Fruit fly (Drosophila melanogaster) whole organism, embryonic: ENCODE results near the gene CkIIbeta.

ENCODE experiments used
- Ada2b ChIP-seq: fragments of 200-800 bp; sonication (Bioruptor generic); IDR thresholded peaks from 2 replicates; pipeline ENCODE4 v1.3.6; 2022; ENCODE audit warnings: missing biosample characterization, missing genetic modification characterization
- BEAF-32 ChIP-seq: fragments of 200-800 bp; sonication (Bioruptor generic); optimal IDR thresholded peaks from 3 replicates; lab custom pipeline; 2017; ENCODE audit warnings: missing biosample characterization, missing genetic modification characterization, mild to moderate bottlenecking, moderate library complexity, missing genetic modification reagents
- BtbVII ChIP-seq: fragments of 200-800 bp; sonication (Bioruptor generic); optimal IDR thresholded peaks from 3 replicates; lab custom pipeline; 2017; ENCODE audit warnings: missing biosample characterization, mild to moderate bottlenecking, missing genetic modification characterization
- CG10147 ChIP-seq: fragments of 200-800 bp; sonication (Bioruptor generic); optimal IDR thresholded peaks from 2 replicates; lab custom pipeline; 2019; ENCODE audit warnings: missing biosample characterization, mild to moderate bottlenecking, missing genetic modification characterization, moderate library complexity
- CG10565 ChIP-seq: fragments of 200-800 bp; sonication (Bioruptor generic); optimal IDR thresholded peaks from 3 replicates; lab custom pipeline; 2016; ENCODE audit warnings: missing biosample characterization, mild to moderate bottlenecking, missing genetic modification characterization
- CG14014 ChIP-seq: fragments of 200-800 bp; sonication (Bioruptor generic); IDR thresholded peaks from 2 replicates; pipeline ENCODE4 v1.3.6; 2022; ENCODE audit warnings: missing biosample characterization, missing genetic modification characterization
- CG1529 ChIP-seq: fragments of 200-800 bp; sonication (Bioruptor generic); optimal IDR thresholded peaks from 3 replicates; lab custom pipeline; 2018; ENCODE audit warnings: missing biosample characterization, missing genetic modification characterization
- CG1602 ChIP-seq: fragments of 200-800 bp; sonication (Bioruptor generic); optimal IDR thresholded peaks from 3 replicates; lab custom pipeline; 2016; ENCODE audit warnings: missing biosample characterization, missing genetic modification characterization
- CG16813 ChIP-seq: fragments of 200-800 bp; sonication (Bioruptor generic); IDR thresholded peaks from 3 replicates; pipeline ENCODE4 v1.3.6; 2022; ENCODE audit warnings: missing biosample characterization, missing genetic modification characterization; ENCODE audit not compliant: partially characterized antibody
- CG17385 ChIP-seq: fragments of 200-800 bp; sonication (Bioruptor generic); optimal IDR thresholded peaks from 3 replicates; lab custom pipeline; 2018; ENCODE audit warnings: missing biosample characterization, mild to moderate bottlenecking, missing genetic modification characterization
- CG2129 ChIP-seq: fragments of 200-800 bp; sonication (Bioruptor generic); IDR thresholded peaks from 2 replicates; pipeline ENCODE4 v1.3.6; 2022; ENCODE audit warnings: missing biosample characterization, missing genetic modification characterization; ENCODE audit not compliant: partially characterized antibody
- CG2712 ChIP-seq: fragments of 200-800 bp; optimal IDR thresholded peaks from 3 replicates; lab custom pipeline; 2019; ENCODE audit warnings: missing biosample characterization, mild to moderate bottlenecking, missing genetic modification characterization, moderate library complexity
- CG30020 ChIP-seq: fragments of 200-800 bp; optimal IDR thresholded peaks from 2 replicates; lab custom pipeline; 2019; ENCODE audit warnings: missing biosample characterization, mild to moderate bottlenecking, missing genetic modification characterization, moderate library complexity
- CG4360 ChIP-seq: fragments of 200-800 bp; sonication (Bioruptor generic); IDR thresholded peaks from 2 replicates; pipeline ENCODE4 v1.3.6; 2022; ENCODE audit warnings: missing biosample characterization, missing genetic modification characterization
- CG4424 ChIP-seq: fragments of 200-800 bp; sonication (Bioruptor generic); optimal IDR thresholded peaks from 3 replicates; lab custom pipeline; 2016; ENCODE audit warnings: missing biosample characterization, missing genetic modification characterization
- CG7271 ChIP-seq: fragments of 200-800 bp; sonication (Bioruptor generic); optimal IDR thresholded peaks from 2 replicates; lab custom pipeline; 2018; ENCODE audit warnings: missing biosample characterization, mild to moderate bottlenecking, missing genetic modification characterization, moderate library complexity
- CG7987 ChIP-seq: fragments of 200-800 bp; sonication (Bioruptor generic); optimal IDR thresholded peaks from 2 replicates; lab custom pipeline; 2018; ENCODE audit warnings: missing biosample characterization, mild to moderate bottlenecking, missing genetic modification characterization, moderate library complexity
- CG8290 ChIP-seq, 3 experiments: fragments of 200-800 bp; sonication (Bioruptor generic); optimal IDR thresholded peaks; 2 replicates each; lab custom pipeline; 2016 to 2019; ENCODE audit warnings: missing biosample characterization in 3 of 3, missing genetic modification characterization in 3 of 3, mild to moderate bottlenecking in 2 of 3, moderate library complexity in 1 of 3
- CG9727 ChIP-seq: fragments of 200-800 bp; sonication (Bioruptor generic); optimal IDR thresholded peaks from 3 replicates; lab custom pipeline; 2017; ENCODE audit warnings: missing biosample characterization, mild to moderate bottlenecking, missing genetic modification characterization
- CkIIα-i1 ChIP-seq: fragments of 200-800 bp; sonication (Bioruptor generic); IDR thresholded peaks from 2 replicates; pipeline ENCODE4 v1.3.6; 2022; ENCODE audit warnings: missing biosample characterization, missing genetic modification characterization
- Dip2 ChIP-seq: fragments of 200-800 bp; sonication (Bioruptor generic); IDR thresholded peaks from 2 replicates; pipeline ENCODE4 v1.3.6; 2022; ENCODE audit warnings: missing biosample characterization, missing genetic modification characterization
- Dip3 ChIP-seq: fragments of 200-800 bp; sonication (Bioruptor generic); optimal IDR thresholded peaks from 3 replicates; lab custom pipeline; 2016; ENCODE audit warnings: missing biosample characterization, missing genetic modification characterization
- Fer3 ChIP-seq: fragments of 200-800 bp; sonication (Bioruptor generic); optimal IDR thresholded peaks from 2 replicates; lab custom pipeline; 2018; ENCODE audit warnings: missing biosample characterization, mild to moderate bottlenecking, missing genetic modification characterization, moderate library complexity
- HmgZ ChIP-seq: fragments of 200-800 bp; sonication (Bioruptor generic); optimal IDR thresholded peaks from 2 replicates; lab custom pipeline; 2018; ENCODE audit warnings: missing biosample characterization, mild to moderate bottlenecking, missing genetic modification characterization
- Hr3 ChIP-seq: fragments of 200-800 bp; sonication (Bioruptor generic); optimal IDR thresholded peaks from 3 replicates; lab custom pipeline; 2016; ENCODE audit warnings: missing biosample characterization, missing genetic modification characterization
- Jarid2 ChIP-seq: fragments of 200-800 bp; sonication (Bioruptor generic); optimal IDR thresholded peaks from 3 replicates; lab custom pipeline; 2017; ENCODE audit warnings: mild to moderate bottlenecking, missing biosample characterization, missing genetic modification reagents, missing genetic modification characterization
- MESR4 ChIP-seq: fragments of 200-800 bp; sonication (Bioruptor generic); optimal IDR thresholded peaks from 2 replicates; lab custom pipeline; 2018; ENCODE audit warnings: missing biosample characterization, mild to moderate bottlenecking, missing genetic modification characterization, moderate library complexity
- Nf-YA ChIP-seq: fragments of 200-800 bp; sonication (Bioruptor generic); IDR thresholded peaks from 2 replicates; pipeline ENCODE4 v1.3.6; 2022; ENCODE audit warnings: missing biosample characterization, missing genetic modification characterization
- NfI ChIP-seq: fragments of 200-800 bp; sonication (Bioruptor generic); optimal IDR thresholded peaks from 3 replicates; lab custom pipeline; 2018; ENCODE audit warnings: missing biosample characterization, mild to moderate bottlenecking, missing genetic modification characterization, moderate library complexity
- Ravus ChIP-seq: fragments of 200-800 bp; sonication (Bioruptor generic); IDR thresholded peaks from 2 replicates; pipeline ENCODE4 v1.3.6; 2022; ENCODE audit warnings: missing biosample characterization, missing genetic modification characterization
- Side ChIP-seq: fragments of 200-800 bp; sonication (Bioruptor generic); optimal IDR thresholded peaks from 2 replicates; lab custom pipeline; 2016; ENCODE audit warnings: missing biosample characterization, missing genetic modification characterization
- Sox102F ChIP-seq: fragments of 200-800 bp; sonication (Bioruptor generic); optimal IDR thresholded peaks from 2 replicates; lab custom pipeline; 2018; ENCODE audit warnings: missing biosample characterization, mild to moderate bottlenecking, missing genetic modification characterization, moderate library complexity
- Xbp1 ChIP-seq: fragments of 200-800 bp; sonication (Bioruptor generic); optimal IDR thresholded peaks from 3 replicates; lab custom pipeline; 2016; ENCODE audit warnings: missing biosample characterization, mild to moderate bottlenecking, missing genetic modification characterization
- bowl ChIP-seq: fragments of 200-800 bp; sonication (Bioruptor generic); IDR thresholded peaks from 2 replicates; pipeline ENCODE4 v1.3.6; 2022; ENCODE audit warnings: missing biosample characterization, missing genetic modification characterization
- chif ChIP-seq, 2 experiments: fragments of 200-800 bp; sonication (Bioruptor generic); optimal IDR thresholded peaks; 3 replicates each; lab custom pipeline; 2016; ENCODE audit warnings: missing biosample characterization in 2 of 2, missing genetic modification characterization in 2 of 2
- chm ChIP-seq: fragments of 200-800 bp; sonication (Bioruptor generic); IDR thresholded peaks from 2 replicates; pipeline ENCODE4 v1.3.6; 2022; ENCODE audit warnings: missing biosample characterization, missing genetic modification characterization
- crol ChIP-seq: fragments of 200-800 bp; sonication (Bioruptor generic); IDR thresholded peaks from 2 replicates; pipeline ENCODE4 v1.3.6; 2022; ENCODE audit warnings: missing biosample characterization, missing genetic modification characterization
- cwo ChIP-seq: fragments of 200-800 bp; sonication (Bioruptor generic); optimal IDR thresholded peaks from 3 replicates; lab custom pipeline; 2017; ENCODE audit warnings: missing biosample characterization, missing genetic modification characterization, mild to moderate bottlenecking, moderate library complexity, missing genetic modification reagents
- danr ChIP-seq: fragments of 200-800 bp; sonication (Bioruptor generic); IDR thresholded peaks from 2 replicates; pipeline ENCODE4 v1.3.6; 2022; ENCODE audit warnings: missing biosample characterization, missing genetic modification characterization
- fu2 ChIP-seq: fragments of 200-800 bp; sonication (Bioruptor generic); optimal IDR thresholded peaks from 2 replicates; lab custom pipeline; 2016; ENCODE audit warnings: missing biosample characterization, missing genetic modification characterization
- her ChIP-seq: fragments of 200-800 bp; sonication (Bioruptor generic); optimal IDR thresholded peaks from 2 replicates; lab custom pipeline; 2016; ENCODE audit warnings: missing biosample characterization, missing genetic modification characterization
- hkb ChIP-seq, 2 experiments: fragments of 200-800 bp in 1 of 2; fragments of >200 bp in 1 of 2; sonication (Bioruptor generic) in 1 of 2; IDR thresholded peaks in 1 of 2; optimal IDR thresholded peaks in 1 of 2; 2 replicates each; pipeline versions ENCODE4 v1.3.6 to Lab custom; 2017 to 2022; ENCODE audit warnings: missing biosample characterization in 1 of 2, missing genetic modification characterization in 1 of 2
- onecut ChIP-seq: fragments of 200-800 bp; sonication (Bioruptor generic); IDR thresholded peaks from 2 replicates; pipeline ENCODE4 v1.3.6; 2022; ENCODE audit warnings: missing biosample characterization, missing genetic modification characterization
- pnt ChIP-seq: fragments of 200-800 bp; sonication (Bioruptor generic); optimal IDR thresholded peaks from 3 replicates; lab custom pipeline; 2016; ENCODE audit warnings: missing biosample characterization, missing genetic modification characterization
- pum ChIP-seq: fragments of 200-800 bp; sonication (Bioruptor generic); optimal IDR thresholded peaks from 2 replicates; lab custom pipeline; 2016; ENCODE audit warnings: missing biosample characterization, missing genetic modification characterization
- ranshi ChIP-seq: fragments of 200-800 bp; sonication (Bioruptor generic); IDR thresholded peaks from 2 replicates; pipeline ENCODE4 v1.3.6; 2022; ENCODE audit warnings: missing biosample characterization, missing genetic modification characterization
- salm ChIP-seq: fragments of 200-800 bp; sonication (Bioruptor generic); optimal IDR thresholded peaks from 2 replicates; lab custom pipeline; 2018; ENCODE audit warnings: missing biosample characterization, mild to moderate bottlenecking, missing genetic modification characterization
- sob ChIP-seq: fragments of 200-800 bp; sonication (Bioruptor generic); IDR thresholded peaks from 2 replicates; pipeline ENCODE4 v1.3.6; 2022; ENCODE audit warnings: missing biosample characterization, missing genetic modification characterization
- tup ChIP-seq: fragments of 200-800 bp; sonication (Bioruptor generic); optimal IDR thresholded peaks from 2 replicates; lab custom pipeline; 2016; ENCODE audit warnings: missing biosample characterization, mild to moderate bottlenecking, missing genetic modification characterization, moderate library complexity

Gene CkIIbeta

DNA sequence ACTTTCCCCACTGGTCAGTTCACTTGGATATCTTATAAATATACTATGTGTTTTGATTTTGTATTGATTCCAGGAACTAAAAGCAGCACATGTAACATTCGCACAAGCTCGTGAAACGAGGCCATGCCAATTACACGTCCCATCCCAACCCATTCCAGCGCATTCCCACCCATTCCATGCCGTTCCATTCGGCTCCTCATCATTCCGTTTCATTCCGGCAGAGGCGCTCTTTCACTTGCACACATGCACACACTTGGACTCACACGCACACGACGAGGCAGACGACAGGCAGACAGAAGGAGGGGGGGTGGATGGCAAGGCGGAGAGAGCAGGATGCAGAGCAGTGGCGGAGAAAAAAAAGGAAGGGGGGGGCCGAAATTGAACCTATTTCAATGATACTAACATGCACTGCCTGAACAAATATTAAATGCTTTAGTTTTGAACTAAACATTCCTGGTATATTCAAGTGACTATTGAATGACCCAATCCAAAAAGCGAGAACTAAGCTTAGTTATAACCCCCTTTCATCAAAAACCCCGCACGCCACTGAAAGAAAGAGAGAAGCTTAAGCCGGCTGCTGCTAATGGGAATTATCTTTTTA lies 16.2 kb upstream of the CkIIbeta start (continued):
- TF ChIP-seq salm (tag; lab: Kevin White, UChicago) (no peak), CG17385 (peak; percentile 36), CG2712 (tag; lab: Kevin White, UChicago) (peak; percentile 80), BtbVII (GFP tag; lab: Kevin White, UChicago) (no peak), CG10147 (GFP tag; lab: Kevin White, UChicago) (no peak), CG9727 (GFP tag; lab: Kevin White, UChicago) (peak; percentile 75), crol (GFP tag; lab: Robert Waterston, UW) (peak; percentile 65), MESR4 (GFP tag; lab: Kevin White, UChicago) (no peak), CG8290 (GFP tag; optimal IDR thresholded peaks at IDR 0.05; lab: Kevin White, UChicago) (peak; percentile 23), CG8290 (tag; optimal IDR thresholded peaks at IDR 0.05; lab: Kevin White, UChicago) (peak in 1 of 2 experiments; percentile 18), Sox102F (no peak), pum (GFP tag; lab: Kevin White, UChicago) (peak; percentile 49), BEAF-32 (GFP tag; lab: Kevin White, UChicago) (no peak), Xbp1 (GFP tag; lab: Kevin White, UChicago) (peak; percentile 32), CG1529 (peak; percentile 50), Ravus (GFP tag; lab: Robert Waterston, UW) (no peak), CkIIα-i1 (GFP tag; lab: Robert Waterston, UW) (no peak), NfI (GFP tag; lab: Kevin White, UChicago) (peak; percentile 7), sob (peak; percentile 45; the same call in 1 of the 2 replicates), Side (peak; percentile 40), CG2129 (no peak), CG30020 (tag; lab: Kevin White, UChicago) (peak; percentile 7), Ada2b (GFP tag; lab: Robert Waterston, UW) (peak; percentile 15; the same call in 1 of the 2 replicates), fu2 (GFP tag; lab: Kevin White, UChicago) (no peak), danr (GFP tag; lab: Robert Waterston, UW) (no peak), Hr3 (GFP tag; lab: Kevin White, UChicago) (peak; percentile 38), cwo (GFP tag; lab: Kevin White, UChicago) (peak; percentile 18), Dip3 (GFP tag; lab: Kevin White, UChicago) (no peak), her (GFP tag; lab: Kevin White, UChicago) (no peak), Nf-YA (GFP tag; lab: Robert Waterston, UW) (0 out of 2 replicates have a peak, but pooled peaks have one; percentile 11), onecut (GFP tag; lab: Robert Waterston, UW) (peak; percentile 24; the same call in 1 of the 2 replicates), Jarid2 (GFP tag; lab: Kevin White, UChicago) (peak; percentile 30), CG1602 (GFP tag; lab: Kevin White, UChicago) (peak; percentile 38), CG16813 (no peak), Fer3 (tag; lab: Kevin White, UChicago) (peak; percentile 15), chif (GFP tag; optimal IDR thresholded peaks at IDR 0.05; lab: Kevin White, UChicago) (peak in 1 of 2 experiments; percentile 55), tup (GFP tag; lab: Kevin White, UChicago) (no peak), CG7987 (GFP tag; lab: Kevin White, UChicago) (no peak), Dip2 (GFP tag; lab: Robert Waterston, UW) (no peak), CG7271 (no peak), CG10565 (GFP tag; lab: Kevin White, UChicago) (no peak), CG4424 (GFP tag; lab: Kevin White, UChicago) (peak; percentile 59), hkb (optimal IDR thresholded peaks at IDR 0.05; lab: Kevin White, UChicago) (no peak), hkb (GFP tag; IDR thresholded peaks at IDR 0.05; lab: Robert Waterston, UW) (0 out of 2 replicates have a peak, but pooled peaks have one; percentile 18), ranshi (GFP tag; lab: Robert Waterston, UW) (peak; percentile 34; the same call in 1 of the 2 replicates), chm (GFP tag; lab: Robert Waterston, UW) (peak; percentile 29; the same call in 1 of the 2 replicates), CG14014 (GFP tag; lab: Robert Waterston, UW) (no peak), CG4360 (GFP tag; lab: Robert Waterston, UW) (0 out of 2 replicates have a peak, but pooled peaks have one; percentile 12), HmgZ (tag; lab: Kevin White, UChicago) (no peak), pnt (GFP tag; lab: Kevin White, UChicago) (peak; percentile 57), bowl (GFP tag; lab: Robert Waterston, UW) (no peak)
